Worm (Caenorhabditis elegans) whole organism, late embryonic: Measurements from ENCODE around the gene C05D11.5.
A peak's percentile ranks its signal among the peaks of the same experiment; 100 is the strongest.

Experiments
- C08G9.2 ChIP-seq: sonication (generic microtip); optimal IDR thresholded peaks from 2 replicates; lab custom pipeline; 2016; ENCODE audit warnings: mild to moderate bottlenecking, missing genetic modification characterization, moderate library complexity, missing compliant biosample characterization
- F13H6.1 ChIP-seq: sonication (generic microtip); optimal IDR thresholded peaks from 2 replicates; lab custom pipeline; 2016; ENCODE audit warnings: missing genetic modification characterization, missing compliant biosample characterization
- K02D7.2 ChIP-seq: sonication (generic microtip); optimal IDR thresholded peaks from 2 replicates; lab custom pipeline; 2017; ENCODE audit warnings: mild to moderate bottlenecking, missing genetic modification characterization, missing compliant biosample characterization
- K09A11.1 ChIP-seq: sonication (generic microtip); optimal IDR thresholded peaks from 2 replicates; lab custom pipeline; 2017; ENCODE audit warnings: antibody characterized with exemption, mild to moderate bottlenecking, missing genetic modification characterization, missing compliant biosample characterization; ENCODE audit not compliant: insufficient read depth
- T23F11.4 ChIP-seq: fragments of 200-800 bp; sonication (Bioruptor generic); optimal IDR thresholded peaks from 2 replicates; lab custom pipeline; 2018; ENCODE audit warnings: mild to moderate bottlenecking, missing genetic modification characterization, missing compliant biosample characterization
- Y22D7AL.16 ChIP-seq: sonication (generic microtip); optimal IDR thresholded peaks from 2 replicates; lab custom pipeline; 2016; ENCODE audit warnings: missing genetic modification characterization, missing compliant biosample characterization
- ahr-1 ChIP-seq: sonication (generic microtip); optimal IDR thresholded peaks from 2 replicates; lab custom pipeline; 2016; ENCODE audit warnings: missing genetic modification characterization, missing compliant biosample characterization
- ama-1 ChIP-seq: fragments of 150-350 bp; optimal IDR thresholded peaks from 2 replicates; lab custom pipeline; 2014
- ceh-14 ChIP-seq: sonication (generic microtip); optimal IDR thresholded peaks from 2 replicates; lab custom pipeline; 2016; ENCODE audit warnings: missing genotype, missing genetic modification characterization, missing compliant biosample characterization
- ceh-18 ChIP-seq: sonication (generic microtip); optimal IDR thresholded peaks from 2 replicates; lab custom pipeline; 2016; ENCODE audit warnings: missing genetic modification characterization, missing compliant biosample characterization
- ceh-19 ChIP-seq: fragments of 200-800 bp; sonication (Bioruptor generic); optimal IDR thresholded peaks from 2 replicates; lab custom pipeline; 2018; ENCODE audit warnings: mild to moderate bottlenecking, missing genetic modification characterization, missing compliant biosample characterization
- ceh-2 ChIP-seq: sonication (generic microtip); optimal IDR thresholded peaks from 2 replicates; lab custom pipeline; 2016; ENCODE audit warnings: missing genotype, missing genetic modification characterization, missing compliant biosample characterization
- ceh-22 ChIP-seq: sonication (generic microtip); optimal IDR thresholded peaks from 2 replicates; lab custom pipeline; 2017; ENCODE audit warnings: missing biosample characterization, missing genetic modification characterization
- ceh-30 ChIP-seq: fragments of 150-350 bp; optimal IDR thresholded peaks from 2 replicates; lab custom pipeline; 2014; ENCODE audit warnings: missing biosample characterization, missing genetic modification characterization
- ceh-34 ChIP-seq: sonication (generic microtip); optimal IDR thresholded peaks from 2 replicates; lab custom pipeline; 2016; ENCODE audit warnings: mild to moderate bottlenecking, missing genetic modification characterization, missing compliant biosample characterization
- ceh-45 ChIP-seq: fragments of 200-800 bp; sonication (Bioruptor generic); IDR thresholded peaks from 2 replicates; pipeline ENCODE4 v1.3.6; 2022; ENCODE audit warnings: missing genetic modification reagents, missing genetic modification characterization, missing compliant biosample characterization
- ceh-48 ChIP-seq: sonication (generic microtip); optimal IDR thresholded peaks from 2 replicates; lab custom pipeline; 2016; ENCODE audit warnings: missing genetic modification characterization, inconsistent platforms, missing compliant biosample characterization
- ceh-9 ChIP-seq: sonication (generic microtip); optimal IDR thresholded peaks from 2 replicates; lab custom pipeline; 2016; ENCODE audit warnings: mild to moderate bottlenecking, missing genetic modification characterization, inconsistent platforms, missing compliant biosample characterization
- che-1 ChIP-seq: sonication (generic microtip); optimal IDR thresholded peaks from 2 replicates; lab custom pipeline; 2016; ENCODE audit warnings: mild to moderate bottlenecking, missing genetic modification characterization, missing compliant biosample characterization
- dmd-4 ChIP-seq: sonication (generic microtip); optimal IDR thresholded peaks from 2 replicates; lab custom pipeline; 2016; ENCODE audit warnings: borderline replicate concordance, missing genetic modification characterization, missing compliant biosample characterization
- dve-1 ChIP-seq: sonication (generic microtip); optimal IDR thresholded peaks from 2 replicates; lab custom pipeline; 2017; ENCODE audit warnings: antibody characterized with exemption, mild to moderate bottlenecking, missing genetic modification characterization, missing compliant biosample characterization
- ets-4 ChIP-seq: sonication (generic microtip); optimal IDR thresholded peaks from 2 replicates; lab custom pipeline; 2016; ENCODE audit warnings: missing genetic modification characterization, missing compliant biosample characterization
- eyg-1 ChIP-seq: sonication (generic microtip); optimal IDR thresholded peaks from 2 replicates; lab custom pipeline; 2016; ENCODE audit warnings: missing genotype, missing genetic modification characterization, missing compliant biosample characterization
- fax-1 ChIP-seq: sonication (generic microtip); optimal IDR thresholded peaks from 2 replicates; lab custom pipeline; 2016; ENCODE audit warnings: missing genotype, missing genetic modification characterization, missing compliant biosample characterization
- fkh-10 ChIP-seq: fragments of 150-350 bp; optimal IDR thresholded peaks from 2 replicates; lab custom pipeline; 2014; ENCODE audit warnings: missing biosample characterization, missing genetic modification reagents, missing genetic modification characterization
- fkh-6 ChIP-seq: sonication (generic microtip); optimal IDR thresholded peaks from 2 replicates; lab custom pipeline; 2016; ENCODE audit warnings: missing genetic modification characterization, missing compliant biosample characterization
- gmeb-2 ChIP-seq: sonication (generic microtip); optimal IDR thresholded peaks from 2 replicates; lab custom pipeline; 2016; ENCODE audit warnings: missing genetic modification characterization, inconsistent platforms, missing compliant biosample characterization
- hlh-13 ChIP-seq: fragments of 200-800 bp; sonication (Bioruptor generic); optimal IDR thresholded peaks from 2 replicates; lab custom pipeline; 2018; ENCODE audit warnings: mild to moderate bottlenecking, missing genetic modification characterization, missing compliant biosample characterization
- hlh-15 ChIP-seq: sonication (generic microtip); optimal IDR thresholded peaks from 2 replicates; lab custom pipeline; 2016; ENCODE audit warnings: missing genetic modification characterization, missing compliant biosample characterization
- hlh-30 ChIP-seq: sonication (generic microtip); optimal IDR thresholded peaks from 2 replicates; lab custom pipeline; 2017; ENCODE audit warnings: antibody characterized with exemption, missing genetic modification characterization, missing compliant biosample characterization; ENCODE audit not compliant: insufficient read depth
- hlh-6 ChIP-seq: sonication (generic microtip); optimal IDR thresholded peaks from 2 replicates; lab custom pipeline; 2016; ENCODE audit warnings: missing genotype, missing genetic modification characterization, missing compliant biosample characterization
- lim-6 ChIP-seq: sonication (generic microtip); optimal IDR thresholded peaks from 2 replicates; lab custom pipeline; 2016; ENCODE audit warnings: missing genetic modification characterization, missing compliant biosample characterization
- madf-2 ChIP-seq: sonication (generic microtip); optimal IDR thresholded peaks from 2 replicates; lab custom pipeline; 2017; ENCODE audit warnings: missing genetic modification characterization, missing compliant biosample characterization
- mec-3 ChIP-seq: sonication (generic microtip); optimal IDR thresholded peaks from 2 replicates; lab custom pipeline; 2016; ENCODE audit warnings: borderline replicate concordance, missing genetic modification characterization, missing compliant biosample characterization
- nfya-1 ChIP-seq: sonication (generic microtip); optimal IDR thresholded peaks from 2 replicates; lab custom pipeline; 2017; ENCODE audit warnings: missing genetic modification characterization, mild to moderate bottlenecking, missing compliant biosample characterization, antibody characterized with exemption, moderate library complexity
- nhr-232 ChIP-seq: sonication (generic microtip); optimal IDR thresholded peaks from 2 replicates; lab custom pipeline; 2016; ENCODE audit warnings: missing genetic modification characterization, missing compliant biosample characterization
- npax-4 ChIP-seq: sonication (generic microtip); optimal IDR thresholded peaks from 2 replicates; lab custom pipeline; 2016; ENCODE audit warnings: missing genetic modification characterization, missing compliant biosample characterization
- pag-3 ChIP-seq: sonication (generic microtip); optimal IDR thresholded peaks from 2 replicates; lab custom pipeline; 2016; ENCODE audit warnings: missing compliant biosample characterization, missing genetic modification characterization, borderline replicate concordance
- pax-1 ChIP-seq: fragments of 150-350 bp; optimal IDR thresholded peaks from 2 replicates; lab custom pipeline; 2014; ENCODE audit warnings: missing biosample characterization, missing genetic modification characterization
- pha-2 ChIP-seq: sonication (generic microtip); optimal IDR thresholded peaks from 2 replicates; lab custom pipeline; 2017; ENCODE audit warnings: mild to moderate bottlenecking, missing genetic modification characterization, missing compliant biosample characterization
- pha-4 ChIP-seq: fragments of 150-350 bp; optimal IDR thresholded peaks from 2 replicates; lab custom pipeline; 2018; ENCODE audit warnings: missing biosample characterization, missing genetic modification reagents, missing genetic modification characterization
- pros-1 ChIP-seq: fragments of 150-350 bp; optimal IDR thresholded peaks from 2 replicates; lab custom pipeline; 2014; ENCODE audit warnings: missing biosample characterization, missing genetic modification reagents, missing genetic modification characterization
- ref-2 ChIP-seq: sonication (generic microtip); optimal IDR thresholded peaks from 2 replicates; lab custom pipeline; 2016; ENCODE audit warnings: missing genetic modification characterization, missing compliant biosample characterization
- rnt-1 ChIP-seq: sonication (generic microtip); optimal IDR thresholded peaks from 2 replicates; lab custom pipeline; 2016; ENCODE audit warnings: missing genetic modification characterization, missing compliant biosample characterization
- sdc-2 ChIP-seq: sonication (generic microtip); optimal IDR thresholded peaks from 2 replicates; lab custom pipeline; 2016; ENCODE audit warnings: missing genotype, missing genetic modification characterization, missing compliant biosample characterization
- sox-4 ChIP-seq: sonication (generic microtip); optimal IDR thresholded peaks from 2 replicates; lab custom pipeline; 2017; ENCODE audit warnings: mild to moderate bottlenecking, missing genetic modification characterization, inconsistent platforms, missing compliant biosample characterization
- syd-9 ChIP-seq: sonication (generic microtip); optimal IDR thresholded peaks from 2 replicates; lab custom pipeline; 2016; ENCODE audit warnings: mild to moderate bottlenecking, missing genetic modification characterization, moderate library complexity, missing compliant biosample characterization
- tbx-2 ChIP-seq: sonication (generic microtip); optimal IDR thresholded peaks from 2 replicates; lab custom pipeline; 2016; ENCODE audit warnings: missing genetic modification characterization, missing compliant biosample characterization
- tbx-7 ChIP-seq: sonication (generic microtip); optimal IDR thresholded peaks from 2 replicates; lab custom pipeline; 2016; ENCODE audit warnings: missing genotype, missing genetic modification characterization, missing compliant biosample characterization
- unc-3 ChIP-seq, 2 experiments: fragments of 200-800 bp in 1 of 2; sonication (Bioruptor generic) in 1 of 2; sonication (generic microtip) in 1 of 2; conservative IDR thresholded peaks in 1 of 2; optimal IDR thresholded peaks in 1 of 2; 2 replicates each; pipeline versions ENCODE4 v1.3.6 to Lab custom; 2016 to 2022; ENCODE audit warnings: missing compliant biosample characterization in 2 of 2, missing genetic modification characterization in 2 of 2, missing genetic modification reagents in 1 of 2
- unc-42 ChIP-seq: sonication (generic microtip); optimal IDR thresholded peaks from 2 replicates; lab custom pipeline; 2016; ENCODE audit warnings: missing genotype, missing genetic modification characterization, missing compliant biosample characterization
- unc-55 ChIP-seq: sonication (generic microtip); optimal IDR thresholded peaks from 2 replicates; lab custom pipeline; 2017; ENCODE audit warnings: missing biosample characterization, missing genetic modification reagents, missing genetic modification characterization
- zip-5 ChIP-seq: sonication (generic microtip); optimal IDR thresholded peaks from 2 replicates; lab custom pipeline; 2016; ENCODE audit warnings: missing genetic modification characterization, missing compliant biosample characterization
- ztf-16 ChIP-seq: sonication (generic microtip); optimal IDR thresholded peaks from 2 replicates; lab custom pipeline; 2017; ENCODE audit warnings: missing genetic modification characterization, missing compliant biosample characterization

The C05D11.5 gene

DNA sequence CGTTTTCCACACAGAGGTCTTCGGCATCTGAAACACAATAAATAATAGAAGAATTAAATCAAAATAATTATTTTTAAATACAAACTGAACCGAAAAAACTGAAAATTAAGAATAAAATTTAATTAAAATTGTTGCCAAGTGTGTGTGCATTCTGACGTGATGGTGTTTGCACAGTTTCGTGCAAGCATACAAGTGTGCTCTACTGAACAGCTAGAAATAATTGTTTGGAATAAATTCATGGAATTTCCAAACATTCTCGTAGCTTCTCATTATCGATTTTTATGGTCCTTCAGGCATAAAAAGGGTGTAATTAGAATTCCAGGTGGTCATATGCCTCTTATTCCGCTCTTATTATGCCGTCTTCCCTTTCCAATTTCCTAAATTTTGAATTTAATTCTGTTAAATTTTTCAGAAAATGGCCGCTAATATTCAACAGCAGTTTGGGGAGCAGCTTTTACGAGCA lies 20.0 kb upstream of the C05D11.5 start, which contains the start of the genes mrps-17 and txdc-9:
Gene mrps-17 (minus strand): TSS at position 33 of the 463 bp plus-strand sequence.
Gene txdc-9 (plus strand): TSS at position 413 of the 463 bp plus-strand sequence.
- TF ChIP-seq dve-1 (no peak), ceh-48 (tag; lab: Kevin White, UChicago) (peak; percentile 47), ceh-45 (GFP tag; lab: Robert Waterston, UW) (no peak), pax-1 (tag; lab: Kevin White, UChicago) (no peak), tbx-2 (tag; lab: Kevin White, UChicago) (peak; percentile 36), ets-4 (no peak), lim-6 (tag; lab: Kevin White, UChicago) (no peak), sdc-2 (tag; lab: Kevin White, UChicago) (no peak), hlh-15 (tag; lab: Kevin White, UChicago) (no peak), ceh-22 (tag; lab: Kevin White, UChicago) (no peak), ztf-16 (tag; lab: Kevin White, UChicago) (no peak), unc-42 (tag; lab: Kevin White, UChicago) (peak; percentile 99), pha-2 (no peak), ceh-14 (tag; lab: Kevin White, UChicago) (peak; percentile 94), syd-9 (tag; lab: Kevin White, UChicago) (no peak), ceh-9 (tag; lab: Kevin White, UChicago) (no peak), zip-5 (tag; lab: Kevin White, UChicago) (no peak), nhr-232 (tag; lab: Kevin White, UChicago) (no peak), pros-1 (no peak), hlh-30 (tag; lab: Kevin White, UChicago) (no peak), T23F11.4 (GFP tag; lab: Kevin White, UChicago) (no peak), che-1 (tag; lab: Kevin White, UChicago) (no peak), K02D7.2 (tag; lab: Kevin White, UChicago) (no peak), pag-3 (tag; lab: Kevin White, UChicago) (no peak), dmd-4 (tag; lab: Kevin White, UChicago) (no peak), ama-1 (lab: Kevin White, UChicago) (no peak), madf-2 (tag; lab: Kevin White, UChicago) (no peak), hlh-13 (no peak), C08G9.2 (tag; lab: Kevin White, UChicago) (no peak), ceh-19 (no peak), ceh-34 (tag; lab: Kevin White, UChicago) (peak; percentile 31), fax-1 (tag; lab: Kevin White, UChicago) (no peak), fkh-6 (tag; lab: Kevin White, UChicago) (no peak), mec-3 (tag; lab: Kevin White, UChicago) (no peak), unc-3 (GFP tag; conservative IDR thresholded peaks at IDR 0.05; lab: Robert Waterston, UW) (no peak), unc-3 (tag; optimal IDR thresholded peaks at IDR 0.05; lab: Kevin White, UChicago) (no peak), pha-4 (tag; lab: Kevin White, UChicago) (no peak), F13H6.1 (tag; lab: Kevin White, UChicago) (no peak), ceh-2 (tag; lab: Kevin White, UChicago) (peak; percentile 21), ceh-18 (tag; lab: Kevin White, UChicago) (no peak), ref-2 (tag; lab: Kevin White, UChicago) (no peak), eyg-1 (tag; lab: Kevin White, UChicago) (no peak), tbx-7 (tag; lab: Kevin White, UChicago) (no peak), npax-4 (tag; lab: Kevin White, UChicago) (no peak), gmeb-2 (no peak), K09A11.1 (no peak), nfya-1 (tag; lab: Kevin White, UChicago) (peak; percentile 65), fkh-10 (GFP tag; lab: Kevin White, UChicago) (no peak), rnt-1 (tag; lab: Kevin White, UChicago) (no peak), ahr-1 (no peak), Y22D7AL.16 (tag; lab: Kevin White, UChicago) (no peak), unc-55 (peak; percentile 27), ceh-30 (tag; lab: Kevin White, UChicago) (no peak), sox-4 (no peak), hlh-6 (tag; lab: Kevin White, UChicago) (no peak)
